Fruit fly (Drosophila melanogaster) whole organism, embryonic: ENCODE measurements around the gene CG3919.

Source experiments
- ATbp ChIP-seq: fragments of 200-800 bp; sonication (Bioruptor generic); optimal IDR thresholded peaks from 2 replicates; lab custom pipeline; 2017; ENCODE audit warnings: missing biosample characterization, mild to moderate bottlenecking, missing genetic modification characterization, missing genetic modification reagents
- Aef1 ChIP-seq: fragments of 200-800 bp; sonication (Bioruptor generic); IDR thresholded peaks from 3 replicates; pipeline ENCODE4 v1.3.6; 2022; ENCODE audit warnings: missing biosample characterization, missing genetic modification characterization
- B-H2 ChIP-seq: fragments of 200-800 bp; sonication (Bioruptor generic); optimal IDR thresholded peaks from 2 replicates; lab custom pipeline; 2018; ENCODE audit warnings: missing biosample characterization, mild to moderate bottlenecking, missing genetic modification characterization
- CG12104 ChIP-seq: fragments of 200-800 bp; sonication (Bioruptor generic); optimal IDR thresholded peaks from 3 replicates; lab custom pipeline; 2016; ENCODE audit warnings: missing biosample characterization, missing genetic modification characterization
- CG15479 ChIP-seq: fragments of 200-800 bp; sonication (Bioruptor generic); optimal IDR thresholded peaks from 3 replicates; lab custom pipeline; 2019; ENCODE audit warnings: missing biosample characterization, mild to moderate bottlenecking, missing genetic modification characterization, moderate library complexity
- CG16813 ChIP-seq: fragments of 200-800 bp; sonication (Bioruptor generic); IDR thresholded peaks from 3 replicates; pipeline ENCODE4 v1.3.6; 2022; ENCODE audit warnings: missing biosample characterization, missing genetic modification characterization; ENCODE audit not compliant: partially characterized antibody
- CG17912 ChIP-seq: fragments of 200-800 bp; sonication (Bioruptor generic); optimal IDR thresholded peaks from 2 replicates; lab custom pipeline; 2018; ENCODE audit warnings: missing biosample characterization, mild to moderate bottlenecking, missing genetic modification characterization
- CG18262 ChIP-seq: fragments of 200-800 bp; optimal IDR thresholded peaks from 3 replicates; lab custom pipeline; 2019; ENCODE audit warnings: missing biosample characterization, mild to moderate bottlenecking, missing genetic modification characterization, moderate library complexity
- CG2678 ChIP-seq: fragments of 200-800 bp; sonication (Bioruptor generic); optimal IDR thresholded peaks from 3 replicates; lab custom pipeline; 2019; ENCODE audit warnings: missing biosample characterization, mild to moderate bottlenecking, missing genetic modification characterization, moderate library complexity
- CG32772 ChIP-seq: fragments of 200-800 bp; sonication (Bioruptor generic); IDR thresholded peaks from 2 replicates; pipeline ENCODE4 v1.3.6; 2022; ENCODE audit warnings: missing biosample characterization, missing genetic modification characterization
- CG34422 ChIP-seq: fragments of 200-800 bp; sonication (Bioruptor generic); IDR thresholded peaks from 3 replicates; pipeline ENCODE4 v1.3.6; 2022; ENCODE audit warnings: missing biosample characterization, missing genetic modification characterization
- CG4360 ChIP-seq: fragments of 200-800 bp; sonication (Bioruptor generic); IDR thresholded peaks from 2 replicates; pipeline ENCODE4 v1.3.6; 2022; ENCODE audit warnings: missing biosample characterization, missing genetic modification characterization
- CG43689 ChIP-seq: fragments of 200-800 bp; sonication (Bioruptor generic); IDR thresholded peaks from 2 replicates; pipeline ENCODE4 v1.3.6; 2022; ENCODE audit warnings: missing biosample characterization, missing genetic modification characterization
- CG4854 ChIP-seq: fragments of 200-800 bp; sonication (Bioruptor generic); optimal IDR thresholded peaks from 2 replicates; lab custom pipeline; 2016; ENCODE audit warnings: missing biosample characterization, missing genetic modification characterization, inconsistent platforms
- CG6765 ChIP-seq: fragments of 200-800 bp; sonication (Bioruptor generic); optimal IDR thresholded peaks from 3 replicates; lab custom pipeline; 2017; ENCODE audit warnings: missing biosample characterization, mild to moderate bottlenecking, missing genetic modification characterization
- CG6791 ChIP-seq: fragments of 200-800 bp; sonication (Bioruptor generic); IDR thresholded peaks from 3 replicates; pipeline ENCODE4 v1.3.6; 2022; ENCODE audit warnings: missing biosample characterization, missing genetic modification characterization; ENCODE audit not compliant: partially characterized antibody
- CG6854 ChIP-seq: fragments of 200-800 bp; sonication (Bioruptor generic); optimal IDR thresholded peaks from 3 replicates; lab custom pipeline; 2017; ENCODE audit warnings: missing biosample characterization, mild to moderate bottlenecking, missing genetic modification characterization
- CG8765 ChIP-seq: fragments of 200-800 bp; sonication (Bioruptor generic); IDR thresholded peaks from 2 replicates; pipeline ENCODE4 v1.3.6; 2022; ENCODE audit warnings: missing biosample characterization, missing genetic modification characterization
- Camta ChIP-seq: fragments of 200-800 bp; sonication (Bioruptor generic); optimal IDR thresholded peaks from 2 replicates; lab custom pipeline; 2016; ENCODE audit warnings: missing biosample characterization, missing genetic modification characterization
- Chrac-16 ChIP-seq: fragments of 200-800 bp; sonication (Bioruptor generic); optimal IDR thresholded peaks from 3 replicates; lab custom pipeline; 2016; ENCODE audit warnings: missing biosample characterization, missing genetic modification characterization
- D19A ChIP-seq: fragments of 200-800 bp; optimal IDR thresholded peaks from 3 replicates; lab custom pipeline; 2019; ENCODE audit warnings: missing biosample characterization, mild to moderate bottlenecking, missing genetic modification characterization, moderate library complexity
- Drgx ChIP-seq: fragments of 200-800 bp; sonication (Bioruptor generic); IDR thresholded peaks from 2 replicates; pipeline ENCODE4 v1.3.6; 2022; ENCODE audit warnings: missing biosample characterization, missing genetic modification characterization
- GATAe ChIP-seq: fragments of 200-800 bp; sonication (Bioruptor generic); conservative IDR thresholded peaks from 2 replicates; pipeline ENCODE4 v1.3.6; 2022; ENCODE audit warnings: missing biosample characterization, missing genetic modification characterization
- Kr ChIP-seq: fragments of 200-800 bp; sonication (Bioruptor generic); optimal IDR thresholded peaks from 2 replicates; lab custom pipeline; 2017; ENCODE audit warnings: missing biosample characterization, mild to moderate bottlenecking, missing genetic modification characterization
- Nf-YA ChIP-seq: fragments of 200-800 bp; sonication (Bioruptor generic); IDR thresholded peaks from 2 replicates; pipeline ENCODE4 v1.3.6; 2022; ENCODE audit warnings: missing biosample characterization, missing genetic modification characterization
- Oaz ChIP-seq: fragments of 200-800 bp; sonication (Bioruptor generic); IDR thresholded peaks from 2 replicates; pipeline ENCODE4 v1.3.6; 2022; ENCODE audit warnings: missing biosample characterization, missing genetic modification characterization
- Sin3A ChIP-seq: fragments of >200 bp; optimal IDR thresholded peaks from 2 replicates; lab custom pipeline; 2018
- Six4 ChIP-seq: fragments of 200-800 bp; sonication (Bioruptor generic); optimal IDR thresholded peaks from 2 replicates; lab custom pipeline; 2016; ENCODE audit warnings: missing biosample characterization, missing genetic modification characterization
- Sox100B ChIP-seq: fragments of 200-800 bp; sonication (Bioruptor generic); optimal IDR thresholded peaks from 3 replicates; lab custom pipeline; 2018; ENCODE audit warnings: missing biosample characterization, mild to moderate bottlenecking, missing genetic modification characterization
- Sox102F ChIP-seq: fragments of 200-800 bp; sonication (Bioruptor generic); optimal IDR thresholded peaks from 2 replicates; lab custom pipeline; 2018; ENCODE audit warnings: missing biosample characterization, mild to moderate bottlenecking, missing genetic modification characterization, moderate library complexity
- Spps ChIP-seq: fragments of 200-800 bp; sonication (Bioruptor generic); optimal IDR thresholded peaks from 2 replicates; lab custom pipeline; 2018; ENCODE audit warnings: missing biosample characterization, mild to moderate bottlenecking, missing genetic modification characterization
- Usf ChIP-seq: fragments of 200-800 bp; sonication (Bioruptor generic); optimal IDR thresholded peaks from 2 replicates; lab custom pipeline; 2017; ENCODE audit warnings: missing genotype, missing biosample characterization, missing genetic modification characterization
- bowl ChIP-seq: fragments of 200-800 bp; sonication (Bioruptor generic); IDR thresholded peaks from 2 replicates; pipeline ENCODE4 v1.3.6; 2022; ENCODE audit warnings: missing biosample characterization, missing genetic modification characterization
- bsh ChIP-seq, 2 experiments: fragments of 200-800 bp; sonication (Bioruptor generic); optimal IDR thresholded peaks; 2 replicates each; lab custom pipeline; 2017 to 2018; ENCODE audit warnings: mild to moderate bottlenecking in 2 of 2, missing biosample characterization in 2 of 2, missing genetic modification characterization in 2 of 2, moderate library complexity in 1 of 2
- cg ChIP-seq: fragments of 200-800 bp; sonication (Bioruptor generic); optimal IDR thresholded peaks from 3 replicates; lab custom pipeline; 2019; ENCODE audit warnings: missing biosample characterization, mild to moderate bottlenecking, missing genetic modification characterization, moderate library complexity
- dimm ChIP-seq: fragments of 200-800 bp; sonication (Bioruptor generic); IDR thresholded peaks from 2 replicates; pipeline ENCODE4 v1.3.6; 2022; ENCODE audit warnings: missing biosample characterization, missing genetic modification characterization
- kni ChIP-seq: fragments of 200-800 bp; sonication (Bioruptor generic); optimal IDR thresholded peaks from 3 replicates; lab custom pipeline; 2017; ENCODE audit warnings: mild to moderate bottlenecking, missing biosample characterization, missing genetic modification reagents, missing genetic modification characterization
- knrl ChIP-seq: fragments of 200-800 bp; sonication (Bioruptor generic); IDR thresholded peaks from 3 replicates; pipeline ENCODE4 v1.3.6; 2022; ENCODE audit warnings: missing biosample characterization, missing genetic modification characterization; ENCODE audit not compliant: partially characterized antibody
- lola ChIP-seq, 3 experiments: fragments of >200 bp in 2 of 3; fragments of 200-800 bp in 1 of 3; sonication (Bioruptor generic) in 1 of 3; optimal IDR thresholded peaks; 2 replicates each; lab custom pipeline; 2017 to 2019; ENCODE audit warnings: missing biosample characterization in 3 of 3, missing genetic modification characterization in 3 of 3, mild to moderate bottlenecking in 1 of 3, moderate library complexity in 1 of 3
- nom ChIP-seq: fragments of 200-800 bp; sonication (Bioruptor generic); optimal IDR thresholded peaks from 2 replicates; lab custom pipeline; 2017; ENCODE audit warnings: missing biosample characterization, missing genetic modification characterization, mild to moderate bottlenecking, moderate library complexity, missing genetic modification reagents
- peb ChIP-seq: fragments of 200-800 bp; sonication (Bioruptor generic); IDR thresholded peaks from 2 replicates; pipeline ENCODE4 v1.3.6; 2022; ENCODE audit warnings: missing biosample characterization, missing genetic modification characterization
- scrt ChIP-seq: fragments of 200-800 bp; sonication (Bioruptor generic); optimal IDR thresholded peaks from 2 replicates; lab custom pipeline; 2018; ENCODE audit warnings: missing biosample characterization, mild to moderate bottlenecking, missing genetic modification characterization, moderate library complexity
- so ChIP-seq: fragments of 200-800 bp; sonication (Bioruptor generic); IDR thresholded peaks from 3 replicates; pipeline ENCODE4 v1.3.6; 2022; ENCODE audit warnings: missing biosample characterization, missing genetic modification characterization
- sr ChIP-seq: fragments of 200-800 bp; sonication (Bioruptor generic); IDR thresholded peaks from 3 replicates; pipeline ENCODE4 v1.3.6; 2022; ENCODE audit warnings: missing biosample characterization, missing genetic modification characterization
- unc-4 ChIP-seq: fragments of 200-800 bp; sonication (Bioruptor generic); IDR thresholded peaks from 2 replicates; pipeline ENCODE4 v1.3.6; 2022; ENCODE audit warnings: missing biosample characterization, missing genetic modification characterization; ENCODE audit not compliant: partially characterized antibody
- z ChIP-seq: fragments of 200-800 bp; sonication (Bioruptor generic); IDR thresholded peaks from 3 replicates; pipeline ENCODE4 v1.3.6; 2022; ENCODE audit warnings: missing biosample characterization, missing genetic modification characterization

Gene CG3919

DNA sequence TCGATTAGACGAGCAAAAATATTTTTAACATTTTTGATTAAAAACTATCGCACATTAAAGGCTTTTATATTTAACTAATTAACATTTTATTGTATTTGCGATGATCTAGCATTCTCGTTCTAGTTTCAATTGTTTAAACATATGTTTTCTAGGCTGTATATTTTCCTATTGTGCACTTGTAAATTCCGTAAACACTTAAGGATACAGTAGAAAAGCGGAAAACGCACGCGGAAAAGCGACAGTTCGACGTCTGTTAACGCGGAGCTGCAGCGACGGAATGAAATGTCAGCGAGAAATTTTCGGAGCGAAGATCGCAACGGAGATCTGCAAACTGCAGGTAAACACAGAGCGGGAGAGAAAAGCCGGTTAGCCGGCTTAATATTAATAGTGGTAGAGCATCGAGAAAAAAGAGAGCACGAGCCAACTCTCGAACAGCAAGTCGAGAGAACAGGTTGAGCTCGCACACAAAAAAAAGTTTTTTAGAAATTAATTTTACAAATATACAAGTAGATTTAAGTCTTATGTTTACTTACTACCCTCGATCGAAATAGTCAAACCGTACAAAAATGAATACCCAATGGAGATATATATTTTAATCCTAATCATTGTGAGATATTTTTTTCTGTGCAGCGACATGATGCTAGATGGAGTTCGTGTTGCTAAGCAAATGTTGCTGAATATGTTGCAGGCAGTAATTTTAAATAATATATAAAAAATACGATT, 38.1 kb downstream of the CG3919 start (continued):
- peak; percentile 74 for TF ChIP-seq CG43689 (GFP tag; lab: Robert Waterston, UW)
- TF ChIP-seq CG8765 (GFP tag; lab: Robert Waterston, UW) = peak; percentile 86

DNA sequence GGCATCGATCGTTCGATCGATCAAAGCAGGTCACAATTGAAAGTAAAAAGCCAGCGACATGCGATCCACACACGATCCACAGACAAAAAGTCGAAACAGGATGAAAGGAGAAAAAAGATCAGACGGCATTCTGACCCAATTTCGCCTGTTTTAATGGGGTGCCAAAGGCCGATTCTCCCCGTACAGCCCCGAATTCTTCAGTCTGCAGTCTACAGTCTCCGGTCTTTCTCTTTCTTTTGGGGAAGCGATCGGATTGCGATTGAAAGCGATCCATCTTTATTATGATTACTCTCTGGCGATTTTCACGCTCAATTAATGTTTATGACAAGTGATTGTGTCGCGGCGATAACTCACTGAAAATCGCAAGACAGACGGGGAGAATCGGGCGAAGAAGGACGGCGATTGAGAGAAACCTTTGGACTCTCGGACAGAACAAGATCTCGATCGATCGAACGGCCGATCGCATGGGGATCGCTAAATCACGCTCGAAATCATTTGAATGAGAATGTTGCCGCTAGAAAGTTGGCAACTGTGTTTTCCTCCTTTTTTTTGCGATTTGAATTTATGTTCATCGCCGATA, 40.0 kb downstream of the CG3919 start:
- TF ChIP-seq bsh (GFP tag; optimal IDR thresholded peaks at IDR 0.05; lab: Kevin White, UChicago) (peak in 1 of 2 experiments; percentile 0), Spps (tag; lab: Kevin White, UChicago) (no peak), Chrac-16 (no peak), cg (no peak), z (GFP tag; lab: Robert Waterston, UW) (no peak), nom (GFP tag; lab: Kevin White, UChicago) (peak; percentile 71), Aef1 (GFP tag; lab: Robert Waterston, UW) (no peak), CG4854 (GFP tag; lab: Kevin White, UChicago) (no peak), CG34422 (GFP tag; lab: Robert Waterston, UW) (no peak), D19A (tag; lab: Kevin White, UChicago) (no peak), CG12104 (GFP tag; lab: Kevin White, UChicago) (no peak), Drgx (GFP tag; lab: Robert Waterston, UW) (0 out of 2 replicates have a peak, but pooled peaks have one; percentile 19), Nf-YA (GFP tag; lab: Robert Waterston, UW) (no peak), CG6791 (GFP tag; lab: Robert Waterston, UW) (0 out of 3 replicates have a peak, but pooled peaks have one; percentile 17), Sox100B (GFP tag; lab: Kevin White, UChicago) (no peak)

- no peak for TF ChIP-seq dimm (GFP tag; lab: Robert Waterston, UW)
- no peak for TF ChIP-seq bowl
- TF ChIP-seq Sin3A (lab: Kevin White, UChicago) = no peak
- TF ChIP-seq CG18262 (tag; lab: Kevin White, UChicago) = peak; percentile 10
- no peak for TF ChIP-seq CG4360
- no peak for TF ChIP-seq Oaz (GFP tag; lab: Robert Waterston, UW)
- no peak for TF ChIP-seq CG6854 (GFP tag; lab: Kevin White, UChicago)
- no peak for TF ChIP-seq so (GFP tag; lab: Robert Waterston, UW)
- no peak for TF ChIP-seq CG6765 (GFP tag; lab: Kevin White, UChicago)
- no peak for TF ChIP-seq GATAe
- no peak for TF ChIP-seq unc-4 (GFP tag; lab: Robert Waterston, UW)
- no peak for TF ChIP-seq peb
- TF ChIP-seq B-H2 (GFP tag; lab: Kevin White, UChicago) = no peak
- peak; percentile 59 for TF ChIP-seq CG15479 (GFP tag; lab: Kevin White, UChicago)
- TF ChIP-seq Kr (GFP tag; lab: Kevin White, UChicago) = no peak
- peak in 1 of 3 experiments; percentile 29 for TF ChIP-seq lola (GFP tag; optimal IDR thresholded peaks at IDR 0.05; lab: Kevin White, UChicago)
- TF ChIP-seq CG32772 (GFP tag; lab: Robert Waterston, UW) = 0 out of 2 replicates have a peak, but pooled peaks have one; percentile 27
- no peak for TF ChIP-seq CG16813 (GFP tag; lab: Robert Waterston, UW)
- TF ChIP-seq kni = no peak
- TF ChIP-seq Six4 (GFP tag; lab: Kevin White, UChicago) = no peak
- TF ChIP-seq CG2678 = no peak
- TF ChIP-seq CG17912 (GFP tag; lab: Kevin White, UChicago) = no peak
- no peak for TF ChIP-seq Usf (GFP tag; lab: Kevin White, UChicago)
- no peak for TF ChIP-seq Camta
- no peak for TF ChIP-seq CG12104 (GFP tag; lab: Kevin White, UChicago)
- peak; percentile 54 for TF ChIP-seq Sox102F (GFP tag; lab: Kevin White, UChicago)
- no peak for TF ChIP-seq knrl
- no peak for TF ChIP-seq ATbp (GFP tag; lab: Kevin White, UChicago)
- no peak for TF ChIP-seq scrt
- peak; percentile 75; the same call in 1 of the 3 replicates for TF ChIP-seq sr (GFP tag; lab: Robert Waterston, UW)
These were observed 41.1 kb downstream of the CG3919 start for dm6 chr3L:14451534-14451933.
